Worm (Caenorhabditis elegans) whole organism, young adult: ENCODE measurements around the gene F41H10.1.

ENCODE experiments used
- F23B12.7 ChIP-seq: sonication (generic microtip); optimal IDR thresholded peaks from 2 replicates; lab custom pipeline; 2017; ENCODE audit warnings: missing genetic modification characterization, mild to moderate bottlenecking, missing compliant biosample characterization, antibody characterized with exemption, moderate library complexity; ENCODE audit not compliant: insufficient read depth
- efl-1 ChIP-seq: fragments of 150-350 bp; optimal IDR thresholded peaks from 2 replicates; lab custom pipeline; 2014; ENCODE audit warnings: missing biosample characterization, missing genetic modification reagents, missing genetic modification characterization
- lin-26 ChIP-seq: fragments of 200-800 bp; sonication (Bioruptor generic); IDR thresholded peaks from 2 replicates; pipeline ENCODE4 v1.3.6; 2022; ENCODE audit warnings: missing genetic modification reagents, missing genetic modification characterization, missing compliant biosample characterization
- pha-4 ChIP-seq: fragments of 150-350 bp; sonication (generic microtip); optimal IDR thresholded peaks from 2 replicates; lab custom pipeline; 2014; ENCODE audit warnings: missing biosample characterization, missing genetic modification reagents, missing genetic modification characterization
- ztf-25 ChIP-seq: fragments of 200-800 bp; sonication (Bioruptor generic); IDR thresholded peaks from 2 replicates; pipeline ENCODE4 v1.3.6; 2022; ENCODE audit warnings: missing genetic modification reagents, missing genetic modification characterization, missing compliant biosample characterization

DNA sequence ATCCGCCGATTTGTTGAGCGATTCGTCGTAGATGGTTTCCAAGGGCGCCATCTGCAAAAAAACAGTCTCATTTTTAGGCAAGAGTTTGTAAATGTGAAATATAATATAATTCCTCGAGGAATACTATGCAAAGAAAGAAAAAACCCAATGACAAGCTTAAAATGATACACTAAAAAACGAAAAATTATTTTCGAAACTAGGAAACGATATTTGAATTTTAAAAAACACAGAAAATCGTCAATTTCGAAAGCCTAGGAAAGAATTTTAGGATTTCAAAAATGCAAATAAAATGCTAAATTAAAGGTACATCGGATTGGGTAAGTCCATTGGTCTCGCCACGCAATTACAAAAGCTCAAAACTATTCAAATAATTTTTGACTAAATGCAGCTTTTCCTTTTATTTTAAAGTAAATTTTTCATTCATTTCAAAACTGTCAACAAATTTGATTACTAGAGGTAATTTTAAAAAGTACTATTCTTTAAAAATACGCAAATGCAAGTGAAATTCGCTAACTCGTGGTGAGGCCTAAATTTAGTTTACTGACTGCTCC is 8.9 kb downstream of the F41H10.1 start, which contains the start of the genes htp-1 and ZK616.5:
- TF ChIP-seq pha-4 (tag; lab: Kevin White, UChicago) = no peak
- TF ChIP-seq lin-26 (GFP tag; lab: Robert Waterston, UW) = no peak
- TF ChIP-seq efl-1 = no peak
- no peak for TF ChIP-seq ztf-25 (GFP tag; lab: Robert Waterston, UW)
- no peak for TF ChIP-seq F23B12.7 (tag; lab: Kevin White, UChicago)
